Worm (Caenorhabditis elegans): Measurements from ENCODE around the gene dsl-1.

- no peak for TF ChIP-seq pqm-1 (tag; optimal IDR thresholded peaks at IDR 0.05)
- TF ChIP-seq mdl-1 (tag; optimal IDR thresholded peaks at IDR 0.05): no peak
- no peak for TF ChIP-seq unc-130 (GFP tag; optimal IDR thresholded peaks at IDR 0.05)
- no peak for TF ChIP-seq tra-1 (GFP tag; IDR thresholded peaks at IDR 0.05)
- TF ChIP-seq unc-62 (GFP tag; optimal IDR thresholded peaks at IDR 0.05 in 1 of 2): no peak
- no peak for TF ChIP-seq unc-62 (tag; optimal IDR thresholded peaks at IDR 0.05)
- no peak for TF ChIP-seq daf-12 (tag; optimal IDR thresholded peaks at IDR 0.05)
- no peak for TF ChIP-seq lin-13 (GFP tag; optimal IDR thresholded peaks at IDR 0.05)
- TF ChIP-seq ztf-11 (tag; optimal IDR thresholded peaks at IDR 0.05): no peak
- no peak for TF ChIP-seq ceh-44 (GFP tag; IDR thresholded peaks at IDR 0.05)
- TF ChIP-seq snpc-4 (tag; optimal IDR thresholded peaks at IDR 0.05): no peak
- TF ChIP-seq nhr-11 (tag; optimal IDR thresholded peaks at IDR 0.05): no peak
- no peak for TF ChIP-seq skn-1 (tag; optimal IDR thresholded peaks at IDR 0.05)
- TF ChIP-seq jun-1 (tag; optimal IDR thresholded peaks at IDR 0.05): no peak
These were observed 24.7 kb upstream of the dsl-1 start for ce11 chrIV:1232419-1233145.
